Worm (Caenorhabditis elegans) whole organism, L4 larva: Measurements from ENCODE around the gene smf-3.

Source experiments
- D1046.2 ChIP-seq: fragments of 200-800 bp; sonication (Bioruptor generic); IDR thresholded peaks from 2 replicates; pipeline ENCODE4 v1.3.6; 2022; ENCODE audit warnings: missing genetic modification characterization, missing compliant biosample characterization
- F10B5.3 ChIP-seq: sonication (generic microtip); optimal IDR thresholded peaks from 2 replicates; lab custom pipeline; 2016; ENCODE audit warnings: mild to moderate bottlenecking, missing genetic modification characterization, missing compliant biosample characterization
- F37D6.2 ChIP-seq: sonication (generic microtip); optimal IDR thresholded peaks from 2 replicates; lab custom pipeline; 2016; ENCODE audit warnings: mild to moderate bottlenecking, missing genetic modification characterization, missing compliant biosample characterization
- R02D3.7 ChIP-seq: fragments of 150-350 bp; sonication (generic microtip); optimal IDR thresholded peaks from 3 replicates; lab custom pipeline; 2014; ENCODE audit warnings: missing biosample characterization, missing genetic modification characterization
- T26A8.4 ChIP-seq: fragments of 200-800 bp; sonication (Bioruptor generic); IDR thresholded peaks from 2 replicates; pipeline ENCODE4 v1.3.6; 2022; ENCODE audit warnings: missing genetic modification characterization, missing compliant biosample characterization
- Y75B8A.6 ChIP-seq: fragments of 200-800 bp; sonication (Bioruptor generic); IDR thresholded peaks from 2 replicates; pipeline ENCODE4 v1.3.6; 2022; ENCODE audit warnings: missing genetic modification reagents, missing genetic modification characterization, missing compliant biosample characterization
- ZK337.2 ChIP-seq: fragments of 200-800 bp; sonication (Bioruptor generic); IDR thresholded peaks from 2 replicates; pipeline ENCODE4 v1.3.6; 2022; ENCODE audit warnings: missing genetic modification reagents, missing genetic modification characterization, missing compliant biosample characterization
- ZK546.5 ChIP-seq, 2 experiments: sonication (generic microtip); optimal IDR thresholded peaks; 2 replicates each; lab custom pipeline; 2017; ENCODE audit warnings: missing biosample characterization in 2 of 2, missing genetic modification characterization in 2 of 2
- aha-1 ChIP-seq: fragments of 150-350 bp; peaks from one replicate; lab custom pipeline; 2014; ENCODE audit warnings: missing biosample characterization, missing genetic modification characterization
- aly-2 ChIP-seq: sonication (generic microtip); optimal IDR thresholded peaks from 2 replicates; lab custom pipeline; 2018; ENCODE audit warnings: missing biosample characterization, missing genetic modification characterization
- attf-4 ChIP-seq: sonication (generic microtip); optimal IDR thresholded peaks from 3 replicates; lab custom pipeline; 2017; ENCODE audit warnings: missing biosample characterization, missing genetic modification characterization
- ceh-20 ChIP-seq: fragments of 200-800 bp; sonication (Bioruptor generic); IDR thresholded peaks from 2 replicates; pipeline ENCODE4 v1.3.6; 2022; ENCODE audit warnings: missing genetic modification reagents, missing genetic modification characterization, missing compliant biosample characterization
- ceh-32 ChIP-seq: sonication (generic microtip); optimal IDR thresholded peaks from 2 replicates; lab custom pipeline; 2016; ENCODE audit warnings: mild to moderate bottlenecking, missing genetic modification characterization, missing compliant biosample characterization; ENCODE audit not compliant: poor library complexity
- ceh-44 ChIP-seq: fragments of 200-800 bp; sonication (Bioruptor generic); IDR thresholded peaks from 2 replicates; pipeline ENCODE4 v1.3.6; 2022; ENCODE audit warnings: missing genetic modification reagents, missing genetic modification characterization, missing compliant biosample characterization
- ceh-62 ChIP-seq: sonication (generic microtip); optimal IDR thresholded peaks from 2 replicates; lab custom pipeline; 2017; ENCODE audit warnings: missing biosample characterization, missing genetic modification characterization
- ceh-82 ChIP-seq: sonication (generic microtip); optimal IDR thresholded peaks from 2 replicates; lab custom pipeline; 2017; ENCODE audit warnings: missing biosample characterization, missing genetic modification characterization
- cey-2 ChIP-seq: sonication (generic microtip); optimal IDR thresholded peaks from 3 replicates; lab custom pipeline; 2017; ENCODE audit warnings: missing genetic modification characterization, mild to moderate bottlenecking, missing compliant biosample characterization, antibody characterized with exemption, borderline replicate concordance; ENCODE audit not compliant: insufficient read depth
- daf-19 ChIP-seq: fragments of 200-800 bp; sonication (Bioruptor generic); conservative IDR thresholded peaks from 2 replicates; pipeline ENCODE4 v1.3.6; 2022; ENCODE audit warnings: missing genetic modification characterization, missing compliant biosample characterization
- daf-8 ChIP-seq: fragments of 200-800 bp; sonication (Bioruptor generic); IDR thresholded peaks from 2 replicates; pipeline ENCODE4 v1.3.6; 2022; ENCODE audit warnings: missing genetic modification characterization, missing compliant biosample characterization
- dmd-6 ChIP-seq: fragments of 200-800 bp; sonication (Bioruptor generic); IDR thresholded peaks from 2 replicates; pipeline ENCODE4 v1.3.6; 2022; ENCODE audit warnings: missing genetic modification reagents, missing genetic modification characterization, missing compliant biosample characterization
- dpl-1 ChIP-seq: fragments of 150-350 bp; optimal IDR thresholded peaks from 2 replicates; lab custom pipeline; 2014; ENCODE audit warnings: missing biosample characterization, missing genetic modification reagents, missing genetic modification characterization
- egl-43 ChIP-seq: fragments of 200-800 bp; sonication (Bioruptor generic); IDR thresholded peaks from 2 replicates; pipeline ENCODE4 v1.3.6; 2022; ENCODE audit warnings: missing genetic modification reagents, missing genetic modification characterization, missing compliant biosample characterization
- fkh-10 ChIP-seq: fragments of 150-350 bp; optimal IDR thresholded peaks from 2 replicates; lab custom pipeline; 2014; ENCODE audit warnings: missing biosample characterization, missing genetic modification reagents, missing genetic modification characterization
- gei-8 ChIP-seq: fragments of 200-800 bp; sonication (Bioruptor generic); optimal IDR thresholded peaks from 2 replicates; lab custom pipeline; 2018; ENCODE audit warnings: mild to moderate bottlenecking, missing genetic modification characterization, missing compliant biosample characterization
- hlh-11 ChIP-seq: fragments of 200-800 bp; sonication (Bioruptor generic); optimal IDR thresholded peaks from 2 replicates; lab custom pipeline; 2018; ENCODE audit warnings: mild to moderate bottlenecking, missing genetic modification characterization, missing compliant biosample characterization
- hlh-30 ChIP-seq: sonication (generic microtip); optimal IDR thresholded peaks from 2 replicates; lab custom pipeline; 2017; ENCODE audit warnings: antibody characterized with exemption, mild to moderate bottlenecking, missing genetic modification characterization, missing compliant biosample characterization; ENCODE audit not compliant: insufficient read depth
- jun-1 ChIP-seq: fragments of 150-350 bp; optimal IDR thresholded peaks from 2 replicates; lab custom pipeline; 2014; ENCODE audit warnings: missing biosample characterization, missing genetic modification reagents, missing genetic modification characterization
- lin-13 ChIP-seq: fragments of 150-350 bp; optimal IDR thresholded peaks from 2 replicates; lab custom pipeline; 2014; ENCODE audit warnings: missing biosample characterization, missing genetic modification reagents, missing genetic modification characterization
- lin-29 ChIP-seq: fragments of 200-800 bp; sonication (Bioruptor generic); IDR thresholded peaks from 2 replicates; pipeline ENCODE4 v1.3.6; 2022; ENCODE audit warnings: missing genetic modification reagents, missing genetic modification characterization, missing compliant biosample characterization
- lin-38 ChIP-seq: fragments of 200-800 bp; sonication (Bioruptor generic); IDR thresholded peaks from 2 replicates; pipeline ENCODE4 v1.3.6; 2022; ENCODE audit warnings: missing genetic modification reagents, missing genetic modification characterization, missing compliant biosample characterization
- lin-39 ChIP-seq: fragments of 150-350 bp; optimal IDR thresholded peaks from 2 replicates; lab custom pipeline; 2014; ENCODE audit warnings: missing biosample characterization, missing genetic modification reagents, missing genetic modification characterization
- madf-5 ChIP-seq, 2 experiments: fragments of 200-800 bp; sonication (Bioruptor generic); IDR thresholded peaks; 2 replicates each; pipeline ENCODE4 v1.3.6; 2022; ENCODE audit warnings: missing compliant biosample characterization in 2 of 2, missing genetic modification characterization in 2 of 2
- mep-1 ChIP-seq: fragments of 150-350 bp; sonication (generic microtip); optimal IDR thresholded peaks from 3 replicates; lab custom pipeline; 2014; ENCODE audit warnings: missing biosample characterization, missing genetic modification characterization
- mes-2 ChIP-seq: sonication (generic microtip); optimal IDR thresholded peaks from 2 replicates; lab custom pipeline; 2016; ENCODE audit warnings: missing genotype, mild to moderate bottlenecking, missing genetic modification characterization, missing compliant biosample characterization; ENCODE audit not compliant: poor library complexity, severe bottlenecking
- mxl-2 ChIP-seq: fragments of 200-800 bp; sonication (Bioruptor generic); conservative IDR thresholded peaks from 2 replicates; pipeline ENCODE4 v1.3.6; 2022; ENCODE audit warnings: missing genetic modification reagents, missing genetic modification characterization, missing compliant biosample characterization
- mxl-3 ChIP-seq: fragments of 200-800 bp; sonication (Bioruptor generic); optimal IDR thresholded peaks from 2 replicates; lab custom pipeline; 2018; ENCODE audit warnings: mild to moderate bottlenecking, missing genetic modification characterization, missing compliant biosample characterization
- nhr-10 ChIP-seq: fragments of 150-350 bp; optimal IDR thresholded peaks from 2 replicates; lab custom pipeline; 2014; ENCODE audit warnings: missing biosample characterization, missing genetic modification characterization
- nhr-102 ChIP-seq: sonication (generic microtip); optimal IDR thresholded peaks from 2 replicates; lab custom pipeline; 2016; ENCODE audit warnings: mild to moderate bottlenecking, missing genetic modification characterization, moderate library complexity, missing compliant biosample characterization
- nhr-11 ChIP-seq: fragments of 150-350 bp; optimal IDR thresholded peaks from 2 replicates; lab custom pipeline; 2014; ENCODE audit warnings: missing biosample characterization, missing genetic modification characterization
- nhr-41 ChIP-seq: fragments of 200-800 bp; sonication (Bioruptor generic); IDR thresholded peaks from 2 replicates; pipeline ENCODE4 v1.3.6; 2022; ENCODE audit warnings: missing genetic modification reagents, missing genetic modification characterization, missing compliant biosample characterization
- nhr-42 ChIP-seq: fragments of 200-800 bp; sonication (Bioruptor generic); IDR thresholded peaks from 2 replicates; pipeline ENCODE4 v1.3.6; 2022; ENCODE audit warnings: missing genetic modification characterization, missing compliant biosample characterization
- nhr-76 ChIP-seq: fragments of 150-350 bp; optimal IDR thresholded peaks from 2 replicates; lab custom pipeline; 2014; ENCODE audit warnings: missing biosample characterization, missing genetic modification characterization
- nhr-77 ChIP-seq: fragments of 150-350 bp; optimal IDR thresholded peaks from 2 replicates; lab custom pipeline; 2014; ENCODE audit warnings: missing biosample characterization, missing genetic modification characterization
- php-3 ChIP-seq: fragments of 200-800 bp; sonication (Bioruptor generic); IDR thresholded peaks from 2 replicates; pipeline ENCODE4 v1.3.6; 2022; ENCODE audit warnings: missing genetic modification reagents, missing genetic modification characterization, missing compliant biosample characterization
- rbr-2 ChIP-seq: sonication (generic microtip); optimal IDR thresholded peaks from 2 replicates; lab custom pipeline; 2016; ENCODE audit warnings: missing genotype, missing genetic modification characterization, missing compliant biosample characterization
- saeg-2 ChIP-seq: fragments of 200-800 bp; sonication (Bioruptor generic); IDR thresholded peaks from 2 replicates; pipeline ENCODE4 v1.3.6; 2022; ENCODE audit warnings: missing genetic modification reagents, missing genetic modification characterization, missing compliant biosample characterization
- skn-1 ChIP-seq: fragments of 150-350 bp; optimal IDR thresholded peaks from 2 replicates; lab custom pipeline; 2014; ENCODE audit warnings: missing biosample characterization, missing genetic modification characterization
- snpc-1.2 ChIP-seq: fragments of 200-800 bp; sonication (Bioruptor generic); IDR thresholded peaks from 2 replicates; pipeline ENCODE4 v1.3.6; 2022; ENCODE audit warnings: missing genetic modification reagents, missing genetic modification characterization, missing compliant biosample characterization
- spr-3 ChIP-seq: fragments of 200-800 bp; sonication (Bioruptor generic); optimal IDR thresholded peaks from 2 replicates; lab custom pipeline; 2018; ENCODE audit warnings: mild to moderate bottlenecking, missing genetic modification characterization, missing compliant biosample characterization
- unc-39 ChIP-seq: sonication (generic microtip); optimal IDR thresholded peaks from 2 replicates; lab custom pipeline; 2017; ENCODE audit warnings: missing biosample characterization, missing genetic modification characterization
- zfp-2 ChIP-seq: sonication (generic microtip); optimal IDR thresholded peaks from 2 replicates; lab custom pipeline; 2016; ENCODE audit warnings: mild to moderate bottlenecking, missing genetic modification characterization, missing compliant biosample characterization
- zfp-3 ChIP-seq: fragments of 200-800 bp; sonication (Bioruptor generic); conservative IDR thresholded peaks from 2 replicates; pipeline ENCODE4 v1.3.6; 2022; ENCODE audit warnings: missing genetic modification reagents, missing genetic modification characterization, missing compliant biosample characterization
- ztf-7 ChIP-seq: fragments of 150-350 bp; optimal IDR thresholded peaks from 2 replicates; lab custom pipeline; 2014; ENCODE audit warnings: missing biosample characterization, missing genetic modification characterization

Gene smf-3

ce11 chrIV:2603556-2604021, 15.1 kb upstream of the smf-3 start (continued):
- TF ChIP-seq skn-1 (no peak), T26A8.4 (GFP tag; lab: Robert Waterston, UW) (no peak), nhr-77 (peak; percentile 31), cey-2 (tag; lab: Kevin White, UChicago) (no peak), dpl-1 (GFP tag; lab: Kevin White, UChicago) (no peak), aha-1 (peak; percentile 94), Y75B8A.6 (GFP tag; lab: Robert Waterston, UW) (no peak), lin-29 (GFP tag; lab: Robert Waterston, UW) (no peak), zfp-2 (tag; lab: Kevin White, UChicago) (no peak), ZK337.2 (no peak), ceh-82 (tag; lab: Kevin White, UChicago) (no peak), hlh-11 (tag; lab: Kevin White, UChicago) (peak; percentile 81), spr-3 (no peak), gei-8 (no peak), saeg-2 (no peak), F37D6.2 (tag; lab: Kevin White, UChicago) (no peak), nhr-102 (tag; lab: Kevin White, UChicago) (no peak), hlh-30 (peak; percentile 89), nhr-11 (no peak), jun-1 (tag; lab: Kevin White, UChicago) (no peak), ceh-20 (GFP tag; lab: Robert Waterston, UW) (no peak; the same call in 1 of the 2 replicates), mxl-2 (no peak), dmd-6 (GFP tag; lab: Robert Waterston, UW) (peak; percentile 23; the same call in 1 of the 2 replicates), ZK546.5 (tag; optimal IDR thresholded peaks at IDR 0.05; lab: Kevin White, UChicago) (no peak), D1046.2 (GFP tag; lab: Robert Waterston, UW) (no peak), unc-39 (tag; lab: Kevin White, UChicago) (no peak), ceh-32 (tag; lab: Kevin White, UChicago) (no peak), lin-13 (peak; percentile 48), aly-2 (tag; lab: Kevin White, UChicago) (no peak), lin-39 (tag; lab: Kevin White, UChicago) (no peak), F10B5.3 (tag; lab: Kevin White, UChicago) (no peak), lin-38 (GFP tag; lab: Robert Waterston, UW) (peak; percentile 37), attf-4 (tag; lab: Kevin White, UChicago) (no peak), fkh-10 (GFP tag; lab: Kevin White, UChicago) (no peak), ceh-44 (no peak), mes-2 (tag; lab: Kevin White, UChicago) (no peak), daf-19 (no peak), snpc-1.2 (peak; percentile 53), nhr-41 (GFP tag; lab: Robert Waterston, UW) (peak; percentile 33; the same call in 1 of the 2 replicates), ztf-7 (tag; lab: Kevin White, UChicago) (no peak), php-3 (GFP tag; lab: Robert Waterston, UW) (no peak), nhr-76 (tag; lab: Kevin White, UChicago) (no peak), ceh-62 (tag; lab: Kevin White, UChicago) (no peak), R02D3.7 (tag; lab: Kevin White, UChicago) (no peak), mxl-3 (GFP tag; lab: Kevin White, UChicago) (no peak), nhr-10 (tag; lab: Kevin White, UChicago) (no peak), madf-5 (GFP tag; IDR thresholded peaks at IDR 0.05; lab: Robert Waterston, UW) (no peak), mep-1 (tag; lab: Kevin White, UChicago) (peak; percentile 2), rbr-2 (tag; lab: Kevin White, UChicago) (no peak), zfp-3 (GFP tag; lab: Robert Waterston, UW) (no peak), nhr-42 (no peak), daf-8 (no peak), egl-43 (GFP tag; lab: Robert Waterston, UW) (no peak)
